Worm (Caenorhabditis elegans): ENCODE measurements around the gene Y54G2A.48.

Gene Y54G2A.48

DNA sequence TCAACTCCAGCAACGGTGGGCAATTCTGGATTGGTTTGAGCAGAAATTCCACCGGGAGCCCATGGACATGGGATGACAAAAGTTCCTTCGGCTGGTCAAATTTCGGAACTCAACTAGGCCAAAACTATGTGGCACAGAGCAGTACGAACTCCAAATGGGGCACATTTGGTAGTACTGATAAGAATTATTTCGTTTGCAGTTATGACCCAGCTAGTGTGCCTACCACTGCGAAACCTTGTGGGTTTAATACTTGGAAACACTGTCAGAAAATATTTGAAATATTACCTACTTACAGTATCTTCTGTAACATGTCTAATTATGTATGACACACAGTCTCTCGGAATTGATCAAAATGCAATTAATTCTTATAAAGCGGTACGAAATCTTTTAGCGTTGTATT lies 6.2 kb downstream of the Y54G2A.48 start:
- TF ChIP-seq alr-1 (tag; optimal IDR thresholded peaks at IDR 0.05; ENCODE audit: borderline replicate concordance) (peak; percentile 85), nhr-77 (tag; optimal IDR thresholded peaks at IDR 0.05) (no peak)

DNA sequence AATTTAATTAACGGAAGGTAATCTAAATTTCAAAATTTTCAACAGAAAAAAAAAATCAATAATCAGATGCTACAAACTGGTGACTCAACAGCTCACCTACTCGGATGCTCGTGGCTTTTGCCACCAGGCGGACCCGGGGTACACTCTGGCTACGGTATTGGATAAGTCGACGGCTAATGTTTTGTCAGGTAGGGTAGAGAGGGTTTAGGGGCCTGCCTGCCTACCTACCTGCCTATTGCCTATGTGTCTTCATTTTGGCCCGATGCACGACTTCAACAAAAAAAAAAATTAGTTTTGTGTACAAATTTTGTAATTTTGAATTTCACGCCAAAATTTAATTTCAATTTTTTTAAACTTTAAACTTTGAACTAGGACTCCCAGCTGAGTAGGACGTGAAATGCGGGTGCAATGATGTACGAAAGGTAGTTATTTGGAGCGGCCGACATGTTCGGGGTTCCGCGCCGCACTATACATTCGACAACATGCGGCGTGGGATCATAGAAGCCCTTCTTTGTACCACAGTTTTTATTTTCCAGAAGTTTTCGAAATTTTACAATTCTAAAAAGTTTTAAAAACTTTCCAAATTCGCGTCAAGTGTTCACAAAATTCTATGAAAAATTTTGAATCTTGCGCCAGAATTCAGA lies 6.9 kb downstream of the Y54G2A.48 start:
- peak; percentile 49 for TF ChIP-seq snpc-4 (tag; optimal IDR thresholded peaks at IDR 0.05)
- TF ChIP-seq lir-3 (tag; optimal IDR thresholded peaks at IDR 0.05; ENCODE audit: poor library complexity): no peak

- TF ChIP-seq pqm-1 (tag; optimal IDR thresholded peaks at IDR 0.05): no peak
- TF ChIP-seq ztf-11 (tag; optimal IDR thresholded peaks at IDR 0.05): no peak
- no peak for TF ChIP-seq lin-15B (tag; optimal IDR thresholded peaks at IDR 0.05)
- no peak for TF ChIP-seq lin-35 (GFP tag; optimal IDR thresholded peaks at IDR 0.05)
- no peak for TF ChIP-seq snpc-4 (tag; optimal IDR thresholded peaks at IDR 0.05)
- no peak for TF ChIP-seq elt-3 (tag; optimal IDR thresholded peaks at IDR 0.05)
- TF ChIP-seq lin-13 (GFP tag; optimal IDR thresholded peaks at IDR 0.05): no peak
- no peak for TF ChIP-seq lin-14 (GFP tag; optimal IDR thresholded peaks at IDR 0.05)
- TF ChIP-seq rnt-1 (tag; optimal IDR thresholded peaks at IDR 0.05): no peak
- TF ChIP-seq snu-23 (GFP tag; optimal IDR thresholded peaks at IDR 0.05): no peak
- no peak for TF ChIP-seq nhr-90 (tag; optimal IDR thresholded peaks at IDR 0.05; ENCODE audit: poor library complexity)
- no peak for TF ChIP-seq elt-2 (tag; optimal IDR thresholded peaks at IDR 0.05)
Observed at ce11 chrIV:2823446-2823845, 9.0 kb downstream of the Y54G2A.48 start, which contains the start of gene clec-80. TSS of gene clec-80 (plus strand) at chrIV:2823746.

- no peak for TF ChIP-seq lin-14 (GFP tag; optimal IDR thresholded peaks at IDR 0.05)
- no peak for TF ChIP-seq mef-2 (tag; optimal IDR thresholded peaks at IDR 0.05)
- no peak for TF ChIP-seq sptf-1 (tag; optimal IDR thresholded peaks at IDR 0.05)
- no peak for TF ChIP-seq ceh-82 (tag; optimal IDR thresholded peaks at IDR 0.05)
- no peak for TF ChIP-seq elt-2 (tag; optimal IDR thresholded peaks at IDR 0.05)
- no peak for TF ChIP-seq unc-86 (tag; optimal IDR thresholded peaks at IDR 0.05)
- TF ChIP-seq C04F5.9 (tag; optimal IDR thresholded peaks at IDR 0.05): no peak
- no peak for TF ChIP-seq grh-1 (GFP tag; IDR thresholded peaks at IDR 0.05)
- TF ChIP-seq zip-4 (GFP tag; optimal IDR thresholded peaks at IDR 0.05): no peak
- TF ChIP-seq nhr-11 (tag; optimal IDR thresholded peaks at IDR 0.05): no peak
- no peak for TF ChIP-seq pqm-1 (tag; optimal IDR thresholded peaks at IDR 0.05)
- TF ChIP-seq F16B12.6 (tag; optimal IDR thresholded peaks at IDR 0.05): no peak
Observed at ce11 chrIV:2820408-2820807, 12.1 kb downstream of the Y54G2A.48 start, which contains the start of gene Y54G2A.37. TSS of gene Y54G2A.37 (plus strand) at chrIV:2820708.

DNA sequence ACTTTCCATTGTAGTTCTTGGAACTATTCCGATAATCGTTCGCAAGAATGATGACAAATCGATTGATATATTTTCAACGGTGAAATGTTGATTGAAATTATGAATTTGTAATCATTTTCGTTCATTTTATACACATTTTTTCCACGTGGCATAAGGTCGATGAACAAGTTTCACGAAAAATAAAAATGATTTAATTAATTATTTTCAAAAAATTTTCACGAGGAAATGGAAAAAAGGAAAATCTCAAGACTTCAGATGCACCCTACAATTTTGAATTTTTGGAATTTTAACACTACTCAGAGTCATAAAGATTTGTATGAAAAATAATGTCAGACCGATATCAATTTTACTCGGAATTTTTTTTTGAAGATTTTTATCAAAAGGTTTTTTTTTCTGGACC lies 12.9 kb downstream of the Y54G2A.48 start, which contains the start of gene Y54G2A.13:
Gene Y54G2A.13, minus strand, starts transcription at position 101 of the 400 bp plus-strand sequence.
- TF ChIP-seq hlh-4 (tag; optimal IDR thresholded peaks at IDR 0.05): no peak
- no peak for TF ChIP-seq ama-1 (optimal IDR thresholded peaks at IDR 0.05)
- no peak for TF ChIP-seq nhr-90 (tag; optimal IDR thresholded peaks at IDR 0.05; ENCODE audit: poor library complexity)
- TF ChIP-seq nhr-84 (tag; optimal IDR thresholded peaks at IDR 0.05): no peak
- no peak for TF ChIP-seq aly-2 (tag; optimal IDR thresholded peaks at IDR 0.05)
- no peak for TF ChIP-seq egl-27 (tag; optimal IDR thresholded peaks at IDR 0.05)
- TF ChIP-seq lin-15B (tag; optimal IDR thresholded peaks at IDR 0.05): no peak

DNA sequence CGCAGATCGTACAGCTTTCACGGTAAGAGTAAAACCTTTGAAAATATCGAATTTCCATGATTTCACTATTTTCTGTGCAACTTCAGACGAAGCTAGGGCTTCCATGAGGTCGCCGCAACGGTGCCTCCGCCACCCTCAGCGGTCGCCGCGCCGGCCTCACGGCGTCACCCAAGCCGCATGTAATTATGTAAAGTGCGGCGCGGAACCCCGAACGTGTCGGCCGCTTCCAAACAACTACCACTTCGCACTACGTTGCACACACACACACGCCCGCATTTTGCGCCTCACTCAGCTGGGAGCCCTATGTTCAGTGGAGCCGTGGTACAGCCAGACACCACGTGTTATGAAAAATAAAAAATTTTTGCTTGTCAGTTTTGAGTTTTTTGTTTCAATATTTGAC lies 15.4 kb downstream of the Y54G2A.48 start:
- no peak for TF ChIP-seq ztf-4 (tag; optimal IDR thresholded peaks at IDR 0.05)
- TF ChIP-seq unc-130 (tag; optimal IDR thresholded peaks at IDR 0.05): no peak
- no peak for TF ChIP-seq nhr-19 (GFP tag; conservative IDR thresholded peaks at IDR 0.05)
- TF ChIP-seq unc-98 (GFP tag; IDR thresholded peaks at IDR 0.05): no peak
- TF ChIP-seq aha-1 (tag; optimal IDR thresholded peaks at IDR 0.05): no peak
- TF ChIP-seq C04F5.9 (tag; optimal IDR thresholded peaks at IDR 0.05): no peak
- TF ChIP-seq lsy-2 (tag; optimal IDR thresholded peaks at IDR 0.05): no peak
- TF ChIP-seq sox-4 (tag; optimal IDR thresholded peaks at IDR 0.05): no peak
- TF ChIP-seq irx-1 (tag; optimal IDR thresholded peaks at IDR 0.05): no peak
- no peak for TF ChIP-seq fkh-4 (tag; optimal IDR thresholded peaks at IDR 0.05; ENCODE audit: borderline replicate concordance)
- no peak for TF ChIP-seq dsc-1 (tag; optimal IDR thresholded peaks at IDR 0.05)

Data from whole organism, L1 larva.